Worm (Caenorhabditis elegans) whole organism, midembryonic: ENCODE measurements around the gene srv-29.

ENCODE experiments used
- T22C8.4 ChIP-seq: fragments of 200-800 bp; sonication (Bioruptor generic); IDR thresholded peaks from 2 replicates; pipeline ENCODE4 v1.3.6; 2022; ENCODE audit warnings: missing genetic modification characterization, missing compliant biosample characterization
- cog-1 ChIP-seq: sonication (generic microtip); optimal IDR thresholded peaks from 2 replicates; lab custom pipeline; 2016; ENCODE audit warnings: missing genetic modification characterization, missing compliant biosample characterization
- flt-1 ChIP-seq: fragments of 200-800 bp; sonication (Bioruptor generic); IDR thresholded peaks from 2 replicates; pipeline ENCODE4 v1.3.6; 2022; ENCODE audit warnings: missing genetic modification characterization, missing compliant biosample characterization
- klf-2 ChIP-seq: fragments of 200-800 bp; sonication (Bioruptor generic); conservative IDR thresholded peaks from 2 replicates; pipeline ENCODE4 v1.3.6; 2022; ENCODE audit warnings: missing genetic modification reagents, missing genetic modification characterization, missing compliant biosample characterization
- med-1 ChIP-seq: sonication (generic microtip); optimal IDR thresholded peaks from 2 replicates; lab custom pipeline; 2017; ENCODE audit warnings: missing genetic modification characterization, mild to moderate bottlenecking, missing compliant biosample characterization, antibody characterized with exemption, missing genetic modification reagents; ENCODE audit not compliant: insufficient read depth
- ref-1 ChIP-seq: fragments of 200-800 bp; sonication (Bioruptor generic); conservative IDR thresholded peaks from 2 replicates; pipeline ENCODE4 v1.3.6; 2022; ENCODE audit warnings: missing genetic modification reagents, missing genetic modification characterization, missing compliant biosample characterization
- tab-1 ChIP-seq: fragments of 200-800 bp; sonication (Bioruptor generic); IDR thresholded peaks from 2 replicates; pipeline ENCODE4 v1.3.6; 2022; ENCODE audit warnings: missing genetic modification characterization, missing compliant biosample characterization
- ztf-23 ChIP-seq: fragments of 200-800 bp; sonication (Bioruptor generic); IDR thresholded peaks from 2 replicates; pipeline ENCODE4 v1.3.6; 2022; ENCODE audit warnings: missing genetic modification reagents, missing genetic modification characterization, missing compliant biosample characterization
- ztf-29 ChIP-seq: fragments of 200-800 bp; sonication (Bioruptor generic); IDR thresholded peaks from 2 replicates; pipeline ENCODE4 v1.3.6; 2022; ENCODE audit warnings: missing genetic modification reagents, missing genetic modification characterization, missing compliant biosample characterization

DNA sequence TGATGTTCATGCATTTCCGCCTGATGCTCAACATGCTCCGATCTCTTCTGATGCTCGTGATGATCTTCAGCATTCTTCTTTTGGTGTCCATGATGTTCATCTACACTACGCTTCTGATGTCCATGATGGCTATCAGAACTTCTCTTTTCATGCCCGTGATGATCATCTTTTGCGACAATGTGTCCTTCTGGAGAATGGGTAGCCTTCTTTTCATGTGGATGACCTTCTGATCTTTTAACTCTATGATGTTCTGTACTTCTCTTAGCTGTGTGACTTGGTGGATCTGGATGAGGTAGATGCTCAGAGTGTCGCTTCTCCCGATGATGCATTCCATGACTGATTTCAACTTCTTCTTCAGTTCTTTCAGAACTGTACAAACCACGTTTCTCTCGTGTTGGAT lies 7.4 kb downstream of the srv-29 start:
- TF ChIP-seq T22C8.4 (GFP tag; lab: Robert Waterston, UW) (no peak), med-1 (GFP tag; lab: Kevin White, UChicago) (no peak), ztf-29 (GFP tag; lab: Robert Waterston, UW) (no peak), flt-1 (GFP tag; lab: Robert Waterston, UW) (no peak), ztf-23 (no peak), klf-2 (GFP tag; lab: Robert Waterston, UW) (no peak), cog-1 (tag; lab: Kevin White, UChicago) (no peak), tab-1 (GFP tag; lab: Robert Waterston, UW) (no peak), ref-1 (GFP tag; lab: Robert Waterston, UW) (no peak)
